Worm (Caenorhabditis elegans): Measurements from ENCODE around the gene clc-2.

clc-2 gene

DNA sequence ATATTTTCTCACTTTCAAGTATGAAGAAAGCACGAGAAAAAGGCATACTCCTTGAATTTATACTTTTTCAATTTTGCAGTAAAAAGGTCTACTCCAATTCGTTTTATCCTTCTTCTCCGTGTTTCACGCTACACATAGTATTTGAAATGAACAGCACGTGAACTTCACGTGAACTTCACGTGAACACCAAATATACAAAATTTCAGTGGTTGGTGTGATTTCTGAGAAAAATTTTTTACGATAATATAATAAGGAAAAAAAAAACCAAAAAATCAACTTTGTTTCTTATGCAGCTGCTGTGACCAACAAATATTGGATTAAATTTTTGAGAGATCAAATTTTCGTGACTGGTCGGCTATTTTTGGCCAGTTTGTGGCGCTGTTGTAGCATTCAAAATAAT lies 15.2 kb downstream of the clc-2 start:
- no peak for TF ChIP-seq nfya-1 (tag; optimal IDR thresholded peaks at IDR 0.05; ENCODE audit: borderline replicate concordance, insufficient read depth)
- no peak for TF ChIP-seq rpc-1 (optimal IDR thresholded peaks at IDR 0.05)
- TF ChIP-seq rpc-1 (tag; optimal IDR thresholded peaks at IDR 0.05): no peak
- no peak for TF ChIP-seq F52B5.7 (tag; optimal IDR thresholded peaks at IDR 0.05)
- no peak for TF ChIP-seq ceh-40 (GFP tag; IDR thresholded peaks at IDR 0.05)
- TF ChIP-seq hlh-26 (GFP tag; conservative IDR thresholded peaks at IDR 0.05): no peak
- no peak for TF ChIP-seq attf-3 (GFP tag; conservative IDR thresholded peaks at IDR 0.05)
- TF ChIP-seq snpc-4 (GFP tag; optimal IDR thresholded peaks at IDR 0.05): no peak
- no peak for TF ChIP-seq snpc-4 (tag; optimal IDR thresholded peaks at IDR 0.05)
- TF ChIP-seq lin-40 (tag; optimal IDR thresholded peaks at IDR 0.05): no peak
- no peak for TF ChIP-seq hmg-20 (GFP tag; IDR thresholded peaks at IDR 0.05)
- no peak for TF ChIP-seq lsl-1 (GFP tag; optimal IDR thresholded peaks at IDR 0.05)
- TF ChIP-seq ztf-28 (GFP tag; IDR thresholded peaks at IDR 0.05): no peak
- TF ChIP-seq lag-1 (GFP tag; IDR thresholded peaks at IDR 0.05): no peak
- no peak for TF ChIP-seq chd-7 (tag; optimal IDR thresholded peaks at IDR 0.05)
- TF ChIP-seq F49E8.2 (tag; optimal IDR thresholded peaks at IDR 0.05; ENCODE audit: insufficient read depth): no peak
- TF ChIP-seq unc-130 (GFP tag; optimal IDR thresholded peaks at IDR 0.05): no peak
- no peak for TF ChIP-seq ztf-25 (GFP tag; IDR thresholded peaks at IDR 0.05)
- no peak for TF ChIP-seq ceh-79 (tag; optimal IDR thresholded peaks at IDR 0.05)

DNA sequence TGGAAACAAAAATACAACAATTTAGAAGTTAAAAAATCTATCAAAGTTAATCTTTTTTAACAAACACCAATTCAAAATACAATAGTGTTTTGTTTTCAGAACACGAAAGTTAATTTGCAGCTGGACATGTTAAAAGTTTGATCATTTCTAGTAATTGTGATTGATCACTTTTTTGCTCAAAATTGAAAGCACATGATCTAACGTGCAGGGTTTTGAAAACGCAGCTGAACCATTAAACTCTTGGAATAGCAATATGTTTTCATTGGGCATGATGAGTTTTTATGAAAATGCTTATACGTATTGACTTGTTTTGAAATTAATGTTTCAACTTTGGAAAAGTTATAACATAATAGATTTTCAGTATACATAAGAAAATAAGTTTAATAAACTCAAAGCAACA lies 16.1 kb downstream of the clc-2 start:
- no peak for TF ChIP-seq sptf-2 (GFP tag; optimal IDR thresholded peaks at IDR 0.05)
- TF ChIP-seq ceh-27 (GFP tag; optimal IDR thresholded peaks at IDR 0.05): no peak
- TF ChIP-seq efl-1 (GFP tag; optimal IDR thresholded peaks at IDR 0.05): no peak
- TF ChIP-seq unc-62 (GFP tag; optimal IDR thresholded peaks at IDR 0.05): no peak
- TF ChIP-seq attf-5 (GFP tag; optimal IDR thresholded peaks at IDR 0.05): no peak
- TF ChIP-seq snpc-3.4 (tag; optimal IDR thresholded peaks at IDR 0.05): no peak

DNA sequence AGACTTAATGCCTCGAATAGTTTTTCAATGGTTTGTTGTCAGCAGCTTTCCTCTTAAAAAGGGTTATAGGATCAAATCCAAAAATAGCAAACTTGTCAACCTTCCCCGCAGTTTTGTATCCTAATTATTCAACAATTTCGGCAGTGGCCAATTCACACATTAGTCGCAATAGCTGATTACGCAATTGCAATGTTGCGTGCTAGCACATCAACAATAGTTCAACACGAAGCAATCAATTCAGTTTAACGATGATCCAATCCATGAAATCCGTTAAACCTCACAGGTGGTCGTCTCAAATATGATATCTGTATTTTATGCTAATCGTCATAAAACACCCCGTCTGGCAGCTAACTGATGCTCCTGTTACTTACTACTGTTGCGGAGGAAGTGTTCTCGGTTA lies 21.3 kb downstream of the clc-2 start:
- TF ChIP-seq tbp1 (GFP tag; optimal IDR thresholded peaks at IDR 0.05) (no peak), unc-62 (GFP tag; optimal IDR thresholded peaks at IDR 0.05) (no peak), Y53G8AR.9 (GFP tag; conservative IDR thresholded peaks at IDR 0.05) (no peak), ceh-100 (GFP tag; IDR thresholded peaks at IDR 0.05) (no peak), egrh-3 (GFP tag; IDR thresholded peaks at IDR 0.05) (no peak), zfh-2 (GFP tag; conservative IDR thresholded peaks at IDR 0.05) (no peak), madf-6 (GFP tag; IDR thresholded peaks at IDR 0.05) (no peak), let-526 (GFP tag; IDR thresholded peaks at IDR 0.05) (no peak), F37B4.10 (GFP tag; IDR thresholded peaks at IDR 0.05) (no peak), Y79H2A.3 (GFP tag; conservative IDR thresholded peaks at IDR 0.05) (no peak), dpff-1 (tag; optimal IDR thresholded peaks at IDR 0.05) (no peak), bed-1 (GFP tag; IDR thresholded peaks at IDR 0.05) (no peak)

DNA sequence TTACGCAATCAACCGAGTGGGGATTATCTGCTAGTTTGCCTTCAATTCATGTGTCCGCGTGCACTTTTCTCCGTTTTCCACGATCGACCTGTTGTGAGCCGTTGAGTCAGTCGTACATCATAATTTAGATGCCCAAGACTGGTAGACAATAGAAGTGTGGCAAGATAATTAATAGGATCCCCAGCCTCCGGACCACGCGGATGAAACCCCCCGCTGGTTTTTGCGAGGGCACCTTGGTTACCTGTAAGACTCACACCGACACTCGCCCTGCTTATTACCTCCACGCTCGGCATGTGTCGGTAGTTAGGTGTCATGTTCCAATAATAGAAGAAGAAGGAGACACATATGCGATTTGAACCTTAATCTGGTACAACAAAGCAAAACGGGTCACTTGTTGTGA lies 24.7 kb downstream of the clc-2 start:
- TF ChIP-seq attf-3 (GFP tag; conservative IDR thresholded peaks at IDR 0.05) (no peak), F22D6.2 (tag; optimal IDR thresholded peaks at IDR 0.05) (no peak), lsy-27 (tag; optimal IDR thresholded peaks at IDR 0.05; ENCODE audit: borderline replicate concordance, insufficient read depth) (no peak), egl-18 (GFP tag; IDR thresholded peaks at IDR 0.05) (no peak), him-1 (tag; optimal IDR thresholded peaks at IDR 0.05) (no peak), nhr-120 (GFP tag; IDR thresholded peaks at IDR 0.05) (no peak), rcor-1 (GFP tag; IDR thresholded peaks at IDR 0.05) (no peak), unc-62 (GFP tag; optimal IDR thresholded peaks at IDR 0.05) (no peak), hrde-1 (tag; optimal IDR thresholded peaks at IDR 0.05; ENCODE audit: borderline replicate concordance) (no peak), madf-10 (tag; optimal IDR thresholded peaks at IDR 0.05) (no peak), fkh-3 (tag; optimal IDR thresholded peaks at IDR 0.05) (no peak), ztf-28 (GFP tag; IDR thresholded peaks at IDR 0.05) (no peak), egl-44 (GFP tag; IDR thresholded peaks at IDR 0.05) (no peak), mes-4 (tag; optimal IDR thresholded peaks at IDR 0.05) (no peak), attf-5 (GFP tag; optimal IDR thresholded peaks at IDR 0.05) (no peak)

All from whole organism, young adult.